Worm (Caenorhabditis elegans) whole organism, late embryonic: ENCODE measurements around the gene unc-23.

Source experiments
- C08G9.2 ChIP-seq: sonication (generic microtip); optimal IDR thresholded peaks from 2 replicates; lab custom pipeline; 2016; ENCODE audit warnings: mild to moderate bottlenecking, missing genetic modification characterization, moderate library complexity, missing compliant biosample characterization
- F13H6.1 ChIP-seq: sonication (generic microtip); optimal IDR thresholded peaks from 2 replicates; lab custom pipeline; 2016; ENCODE audit warnings: missing genetic modification characterization, missing compliant biosample characterization
- ahr-1 ChIP-seq: sonication (generic microtip); optimal IDR thresholded peaks from 2 replicates; lab custom pipeline; 2016; ENCODE audit warnings: missing genetic modification characterization, missing compliant biosample characterization
- ama-1 ChIP-seq: fragments of 150-350 bp; optimal IDR thresholded peaks from 2 replicates; lab custom pipeline; 2014
- ceh-14 ChIP-seq: sonication (generic microtip); optimal IDR thresholded peaks from 2 replicates; lab custom pipeline; 2016; ENCODE audit warnings: missing genotype, missing genetic modification characterization, missing compliant biosample characterization
- ceh-19 ChIP-seq: fragments of 200-800 bp; sonication (Bioruptor generic); optimal IDR thresholded peaks from 2 replicates; lab custom pipeline; 2018; ENCODE audit warnings: mild to moderate bottlenecking, missing genetic modification characterization, missing compliant biosample characterization
- ceh-30 ChIP-seq: fragments of 150-350 bp; optimal IDR thresholded peaks from 2 replicates; lab custom pipeline; 2014; ENCODE audit warnings: missing biosample characterization, missing genetic modification characterization
- ceh-48 ChIP-seq: sonication (generic microtip); optimal IDR thresholded peaks from 2 replicates; lab custom pipeline; 2016; ENCODE audit warnings: missing genetic modification characterization, inconsistent platforms, missing compliant biosample characterization
- ceh-6 ChIP-seq: fragments of 200-800 bp; sonication (Bioruptor generic); optimal IDR thresholded peaks from 2 replicates; lab custom pipeline; 2018; ENCODE audit warnings: mild to moderate bottlenecking, missing genetic modification characterization, missing compliant biosample characterization
- che-1 ChIP-seq: sonication (generic microtip); optimal IDR thresholded peaks from 2 replicates; lab custom pipeline; 2016; ENCODE audit warnings: mild to moderate bottlenecking, missing genetic modification characterization, missing compliant biosample characterization
- dmd-4 ChIP-seq: sonication (generic microtip); optimal IDR thresholded peaks from 2 replicates; lab custom pipeline; 2016; ENCODE audit warnings: borderline replicate concordance, missing genetic modification characterization, missing compliant biosample characterization
- elt-2 ChIP-seq: sonication (generic microtip); optimal IDR thresholded peaks from 2 replicates; lab custom pipeline; 2016; ENCODE audit warnings: missing genetic modification reagents, missing genetic modification characterization, missing compliant biosample characterization
- ets-4 ChIP-seq: sonication (generic microtip); optimal IDR thresholded peaks from 2 replicates; lab custom pipeline; 2016; ENCODE audit warnings: missing genetic modification characterization, missing compliant biosample characterization
- eyg-1 ChIP-seq: sonication (generic microtip); optimal IDR thresholded peaks from 2 replicates; lab custom pipeline; 2016; ENCODE audit warnings: missing genotype, missing genetic modification characterization, missing compliant biosample characterization
- fax-1 ChIP-seq: sonication (generic microtip); optimal IDR thresholded peaks from 2 replicates; lab custom pipeline; 2016; ENCODE audit warnings: missing genotype, missing genetic modification characterization, missing compliant biosample characterization
- fkh-10 ChIP-seq: fragments of 150-350 bp; optimal IDR thresholded peaks from 2 replicates; lab custom pipeline; 2014; ENCODE audit warnings: missing biosample characterization, missing genetic modification reagents, missing genetic modification characterization
- fkh-6 ChIP-seq: sonication (generic microtip); optimal IDR thresholded peaks from 2 replicates; lab custom pipeline; 2016; ENCODE audit warnings: missing genetic modification characterization, missing compliant biosample characterization
- gmeb-2 ChIP-seq: sonication (generic microtip); optimal IDR thresholded peaks from 2 replicates; lab custom pipeline; 2016; ENCODE audit warnings: missing genetic modification characterization, inconsistent platforms, missing compliant biosample characterization
- hlh-6 ChIP-seq: sonication (generic microtip); optimal IDR thresholded peaks from 2 replicates; lab custom pipeline; 2016; ENCODE audit warnings: missing genotype, missing genetic modification characterization, missing compliant biosample characterization
- lin-11 ChIP-seq: fragments of 200-800 bp; sonication (Bioruptor generic); optimal IDR thresholded peaks from 2 replicates; lab custom pipeline; 2018; ENCODE audit warnings: mild to moderate bottlenecking, missing genetic modification characterization, missing compliant biosample characterization
- madf-2 ChIP-seq: sonication (generic microtip); optimal IDR thresholded peaks from 2 replicates; lab custom pipeline; 2017; ENCODE audit warnings: missing genetic modification characterization, missing compliant biosample characterization
- mec-3 ChIP-seq: sonication (generic microtip); optimal IDR thresholded peaks from 2 replicates; lab custom pipeline; 2016; ENCODE audit warnings: borderline replicate concordance, missing genetic modification characterization, missing compliant biosample characterization
- nfya-1 ChIP-seq: sonication (generic microtip); optimal IDR thresholded peaks from 2 replicates; lab custom pipeline; 2017; ENCODE audit warnings: missing genetic modification characterization, mild to moderate bottlenecking, missing compliant biosample characterization, antibody characterized with exemption, moderate library complexity
- nhr-232 ChIP-seq: sonication (generic microtip); optimal IDR thresholded peaks from 2 replicates; lab custom pipeline; 2016; ENCODE audit warnings: missing genetic modification characterization, missing compliant biosample characterization
- npax-4 ChIP-seq: sonication (generic microtip); optimal IDR thresholded peaks from 2 replicates; lab custom pipeline; 2016; ENCODE audit warnings: missing genetic modification characterization, missing compliant biosample characterization
- odd-2 ChIP-seq: sonication (generic microtip); optimal IDR thresholded peaks from 2 replicates; lab custom pipeline; 2017; ENCODE audit warnings: antibody characterized with exemption, mild to moderate bottlenecking, missing genetic modification characterization, missing compliant biosample characterization
- pat-9 ChIP-seq: fragments of 200-800 bp; sonication (Bioruptor generic); optimal IDR thresholded peaks from 2 replicates; lab custom pipeline; 2018; ENCODE audit warnings: mild to moderate bottlenecking, missing genetic modification characterization, moderate library complexity, missing compliant biosample characterization
- pqm-1 ChIP-seq: sonication (generic microtip); optimal IDR thresholded peaks from 2 replicates; lab custom pipeline; 2016; ENCODE audit warnings: missing genetic modification characterization, missing compliant biosample characterization
- ref-2 ChIP-seq: sonication (generic microtip); optimal IDR thresholded peaks from 2 replicates; lab custom pipeline; 2016; ENCODE audit warnings: missing genetic modification characterization, missing compliant biosample characterization
- rnt-1 ChIP-seq: sonication (generic microtip); optimal IDR thresholded peaks from 2 replicates; lab custom pipeline; 2016; ENCODE audit warnings: missing genetic modification characterization, missing compliant biosample characterization
- sdc-2 ChIP-seq: sonication (generic microtip); optimal IDR thresholded peaks from 2 replicates; lab custom pipeline; 2016; ENCODE audit warnings: missing genotype, missing genetic modification characterization, missing compliant biosample characterization
- sox-4 ChIP-seq: sonication (generic microtip); optimal IDR thresholded peaks from 2 replicates; lab custom pipeline; 2017; ENCODE audit warnings: mild to moderate bottlenecking, missing genetic modification characterization, inconsistent platforms, missing compliant biosample characterization
- tbx-2 ChIP-seq: sonication (generic microtip); optimal IDR thresholded peaks from 2 replicates; lab custom pipeline; 2016; ENCODE audit warnings: missing genetic modification characterization, missing compliant biosample characterization
- tbx-7 ChIP-seq: sonication (generic microtip); optimal IDR thresholded peaks from 2 replicates; lab custom pipeline; 2016; ENCODE audit warnings: missing genotype, missing genetic modification characterization, missing compliant biosample characterization
- ttx-3 ChIP-seq: sonication (generic microtip); optimal IDR thresholded peaks from 2 replicates; lab custom pipeline; 2016; ENCODE audit warnings: missing genetic modification reagents, missing genetic modification characterization, missing compliant biosample characterization
- unc-55 ChIP-seq: sonication (generic microtip); optimal IDR thresholded peaks from 2 replicates; lab custom pipeline; 2017; ENCODE audit warnings: missing biosample characterization, missing genetic modification reagents, missing genetic modification characterization
- zip-5 ChIP-seq: sonication (generic microtip); optimal IDR thresholded peaks from 2 replicates; lab custom pipeline; 2016; ENCODE audit warnings: missing genetic modification characterization, missing compliant biosample characterization

unc-23 gene

DNA sequence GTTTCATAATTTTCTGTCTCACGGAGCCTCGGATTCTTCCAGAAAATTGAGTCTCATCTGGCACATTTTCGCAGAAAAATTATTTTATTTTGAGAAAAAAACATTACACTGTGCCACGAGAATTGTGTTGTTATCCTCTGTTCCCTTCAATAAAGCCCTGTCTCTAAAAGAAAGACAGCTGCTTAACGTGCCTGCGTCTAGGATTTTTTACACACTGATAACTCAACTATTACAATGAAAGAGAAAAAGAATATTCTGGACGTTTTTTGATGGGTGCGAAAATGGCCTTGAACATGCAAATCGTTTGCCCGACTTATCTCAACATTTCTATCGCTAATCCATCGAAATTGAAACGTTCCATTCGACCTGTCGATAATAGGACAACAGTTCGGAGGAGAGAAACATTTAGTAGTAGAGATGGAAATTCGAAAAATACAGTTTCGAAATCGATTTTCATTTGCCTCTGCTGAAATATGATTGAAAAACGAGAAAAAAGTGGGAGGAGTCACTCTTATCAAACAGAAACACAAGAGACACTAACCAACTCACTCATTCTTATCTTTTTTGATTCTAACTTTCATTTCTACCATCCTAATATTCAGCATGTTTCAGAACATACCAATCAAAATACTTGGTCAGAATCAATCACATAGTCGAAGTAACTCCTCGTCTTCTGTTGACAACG lies 774 bp downstream of the unc-23 start:
- TF ChIP-seq unc-55 (GFP tag; lab: Kevin White, UChicago): peak; percentile 28
- TF ChIP-seq ttx-3 (tag; lab: Kevin White, UChicago): no peak
- TF ChIP-seq ceh-14 (tag; lab: Kevin White, UChicago): no peak
- no peak for TF ChIP-seq ahr-1 (tag; lab: Kevin White, UChicago)
- TF ChIP-seq nhr-232 (tag; lab: Kevin White, UChicago): no peak
- no peak for TF ChIP-seq F13H6.1 (tag; lab: Kevin White, UChicago)
- no peak for TF ChIP-seq odd-2 (tag; lab: Kevin White, UChicago)
- no peak for TF ChIP-seq ref-2 (tag; lab: Kevin White, UChicago)

DNA sequence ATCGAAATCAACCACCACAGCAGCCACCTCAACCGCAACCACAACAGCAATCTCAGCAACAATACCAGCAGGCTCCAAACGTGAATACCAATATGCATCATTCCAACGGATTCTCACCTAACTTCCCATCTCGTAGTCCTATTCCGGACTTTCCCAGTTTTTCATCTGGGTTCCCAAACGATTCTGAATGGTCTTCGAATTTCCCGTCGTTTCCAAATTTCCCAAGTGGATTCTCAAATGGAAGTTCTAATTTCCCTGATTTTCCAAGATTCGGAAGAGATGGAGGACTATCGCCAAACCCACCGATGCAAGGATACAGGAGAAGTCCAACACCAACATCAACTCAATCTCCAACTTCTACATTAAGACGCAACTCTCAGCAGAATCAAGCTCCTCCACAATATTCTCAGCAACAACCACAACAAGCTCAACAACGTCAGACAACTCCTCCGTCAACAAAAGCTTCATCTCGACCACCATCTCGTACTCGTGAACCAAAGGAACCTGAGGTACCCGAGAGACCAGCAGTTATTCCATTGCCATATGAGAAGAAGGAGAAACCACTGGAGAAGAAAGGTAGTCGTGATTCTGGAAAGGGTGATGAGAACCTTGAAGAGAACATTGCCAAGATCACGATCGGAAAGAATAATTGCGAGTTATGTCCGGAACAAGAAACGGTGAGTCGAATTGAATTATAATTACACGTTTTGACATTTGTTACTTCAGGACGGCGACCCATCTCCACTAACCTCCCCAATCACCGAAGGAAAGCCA lies 1.5 kb downstream of the unc-23 start:
- TF ChIP-seq npax-4 (tag; lab: Kevin White, UChicago) (no peak), pat-9 (tag; lab: Kevin White, UChicago) (no peak), nfya-1 (tag; lab: Kevin White, UChicago) (no peak), elt-2 (no peak), nhr-232 (tag; lab: Kevin White, UChicago) (no peak), tbx-2 (no peak), ets-4 (no peak), fkh-10 (no peak), sdc-2 (tag; lab: Kevin White, UChicago) (no peak), zip-5 (no peak), dmd-4 (no peak), ceh-6 (GFP tag; lab: Kevin White, UChicago) (no peak), fax-1 (tag; lab: Kevin White, UChicago) (no peak), rnt-1 (tag; lab: Kevin White, UChicago) (no peak), C08G9.2 (tag; lab: Kevin White, UChicago) (no peak), pqm-1 (tag; lab: Kevin White, UChicago) (no peak), mec-3 (tag; lab: Kevin White, UChicago) (no peak), eyg-1 (tag; lab: Kevin White, UChicago) (no peak), odd-2 (tag; lab: Kevin White, UChicago) (no peak)

DNA sequence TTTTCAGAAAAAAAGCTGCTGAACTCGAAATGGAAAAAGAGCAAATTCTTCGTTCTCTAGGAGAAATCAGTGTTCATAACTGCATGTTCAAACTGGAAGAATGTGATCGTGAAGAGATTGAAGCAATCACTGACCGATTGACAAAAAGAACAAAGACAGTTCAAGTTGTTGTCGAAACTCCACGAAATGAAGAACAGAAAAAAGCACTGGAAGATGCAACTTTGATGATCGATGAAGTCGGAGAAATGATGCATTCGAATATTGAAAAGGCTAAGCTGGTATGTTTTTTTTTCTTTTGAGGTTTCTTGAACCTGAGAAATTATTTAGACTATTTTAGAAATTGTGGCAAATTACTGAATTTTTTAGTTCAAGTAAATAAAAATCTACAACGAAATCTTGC lies 2.3 kb downstream of the unc-23 start:
- no peak for TF ChIP-seq sox-4
- TF ChIP-seq ceh-6 (GFP tag; lab: Kevin White, UChicago): no peak
- no peak for TF ChIP-seq odd-2 (tag; lab: Kevin White, UChicago)
- no peak for TF ChIP-seq pat-9 (tag; lab: Kevin White, UChicago)
- TF ChIP-seq madf-2 (tag; lab: Kevin White, UChicago): no peak
- TF ChIP-seq unc-55 (GFP tag; lab: Kevin White, UChicago): no peak
- no peak for TF ChIP-seq gmeb-2
- no peak for TF ChIP-seq hlh-6 (tag; lab: Kevin White, UChicago)
- TF ChIP-seq ceh-19 (GFP tag; lab: Kevin White, UChicago): no peak
- TF ChIP-seq ceh-14 (tag; lab: Kevin White, UChicago): no peak
- no peak for TF ChIP-seq che-1 (tag; lab: Kevin White, UChicago)
- TF ChIP-seq ama-1 (lab: Kevin White, UChicago): no peak
- TF ChIP-seq lin-11 (tag; lab: Kevin White, UChicago): no peak
- no peak for TF ChIP-seq fkh-6

DNA sequence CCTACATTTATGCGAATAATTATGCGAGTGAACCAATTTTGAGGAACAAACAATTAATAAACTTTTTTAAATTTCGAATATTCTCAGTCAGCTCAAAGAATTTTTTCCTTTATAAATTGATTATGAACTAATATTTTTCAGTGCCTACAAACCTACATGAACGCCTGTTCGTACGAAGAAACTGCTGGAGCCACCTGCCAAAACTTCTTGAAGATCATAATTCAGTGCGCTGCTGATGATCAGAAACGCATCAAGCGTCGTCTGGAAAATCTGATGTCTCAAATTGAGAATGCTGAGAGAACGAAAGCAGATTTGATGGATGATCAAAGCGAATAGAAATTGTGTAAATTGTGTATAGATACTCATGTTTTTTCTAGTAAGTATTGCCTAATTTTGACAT lies 2.8 kb downstream of the unc-23 start:
- no peak for TF ChIP-seq odd-2 (tag; lab: Kevin White, UChicago)
- TF ChIP-seq sdc-2 (tag; lab: Kevin White, UChicago): no peak
- TF ChIP-seq ets-4: no peak
- TF ChIP-seq tbx-7: no peak
- no peak for TF ChIP-seq ceh-30 (tag; lab: Kevin White, UChicago)
- TF ChIP-seq ceh-48 (tag; lab: Kevin White, UChicago): no peak
- no peak for TF ChIP-seq unc-55 (GFP tag; lab: Kevin White, UChicago)
- TF ChIP-seq, all 69 proteins: peak for 0
